Worm (Caenorhabditis elegans) whole organism, young adult: Measurements from ENCODE around the gene F01F1.14.

Experiments used
- D2030.7 ChIP-seq: fragments of 200-800 bp; sonication (Bioruptor generic); IDR thresholded peaks from 2 replicates; pipeline ENCODE4 v1.3.6; 2022; ENCODE audit warnings: missing genetic modification reagents, missing genetic modification characterization, missing compliant biosample characterization
- F10E7.11 ChIP-seq: sonication (generic microtip); optimal IDR thresholded peaks from 2 replicates; lab custom pipeline; 2017; ENCODE audit warnings: mild to moderate bottlenecking, missing genetic modification characterization, moderate library complexity, missing compliant biosample characterization
- F33H1.4 ChIP-seq: fragments of 200-800 bp; sonication (Bioruptor generic); IDR thresholded peaks from 2 replicates; pipeline ENCODE4 v1.3.6; 2022; ENCODE audit warnings: missing genetic modification reagents, missing genetic modification characterization, missing compliant biosample characterization
- F37B4.10 ChIP-seq: fragments of 200-800 bp; sonication (Bioruptor generic); IDR thresholded peaks from 2 replicates; pipeline ENCODE4 v1.3.6; 2022; ENCODE audit warnings: missing genetic modification characterization, missing compliant biosample characterization
- F39B2.1 ChIP-seq: fragments of 200-800 bp; sonication (Bioruptor generic); IDR thresholded peaks from 2 replicates; pipeline ENCODE4 v1.3.6; 2022; ENCODE audit warnings: missing genetic modification reagents, missing genetic modification characterization, missing compliant biosample characterization
- F52B5.7 ChIP-seq: sonication (generic microtip); optimal IDR thresholded peaks from 2 replicates; lab custom pipeline; 2016; ENCODE audit warnings: mild to moderate bottlenecking, missing genetic modification characterization, missing compliant biosample characterization
- F55B11.4 ChIP-seq: sonication (generic microtip); optimal IDR thresholded peaks from 2 replicates; lab custom pipeline; 2016; ENCODE audit warnings: missing compliant biosample characterization, missing genetic modification characterization, borderline replicate concordance; ENCODE audit not compliant: insufficient read depth
- K12H6.12 ChIP-seq: fragments of 200-800 bp; sonication (Bioruptor generic); optimal IDR thresholded peaks from 2 replicates; lab custom pipeline; 2018; ENCODE audit warnings: mild to moderate bottlenecking, missing genetic modification characterization, missing compliant biosample characterization
- T07F8.4 ChIP-seq: sonication (generic microtip); optimal IDR thresholded peaks from 2 replicates; lab custom pipeline; 2016; ENCODE audit warnings: mild to moderate bottlenecking, missing genetic modification characterization, moderate library complexity, missing compliant biosample characterization
- attf-6 ChIP-seq: fragments of 200-800 bp; sonication (Bioruptor generic); IDR thresholded peaks from 2 replicates; pipeline ENCODE4 v1.3.6; 2022; ENCODE audit warnings: missing genetic modification reagents, missing genetic modification characterization, missing compliant biosample characterization
- bed-2 ChIP-seq: fragments of 200-800 bp; sonication (Bioruptor generic); IDR thresholded peaks from 2 replicates; pipeline ENCODE4 v1.3.6; 2022; ENCODE audit warnings: missing genetic modification reagents, missing genetic modification characterization, missing compliant biosample characterization
- cebp-1 ChIP-seq, 2 experiments: fragments of 200-800 bp in 1 of 2; sonication (Bioruptor generic) in 1 of 2; sonication (generic microtip) in 1 of 2; IDR thresholded peaks in 1 of 2; optimal IDR thresholded peaks in 1 of 2; 2 replicates each; pipeline versions ENCODE4 v1.3.6 to Lab custom; 2017 to 2022; ENCODE audit warnings: missing compliant biosample characterization in 2 of 2, missing genetic modification characterization in 2 of 2, mild to moderate bottlenecking in 1 of 2, missing genetic modification reagents in 1 of 2, moderate library complexity in 1 of 2
- ceh-100 ChIP-seq: fragments of 200-800 bp; sonication (Bioruptor generic); IDR thresholded peaks from 2 replicates; pipeline ENCODE4 v1.3.6; 2022; ENCODE audit warnings: missing genetic modification reagents, missing genetic modification characterization, missing compliant biosample characterization
- ceh-79 ChIP-seq: sonication (generic microtip); optimal IDR thresholded peaks from 2 replicates; lab custom pipeline; 2017; ENCODE audit warnings: mild to moderate bottlenecking, missing genetic modification characterization, missing compliant biosample characterization
- dpl-1 ChIP-seq: fragments of 150-350 bp; optimal IDR thresholded peaks from 2 replicates; lab custom pipeline; 2014; ENCODE audit warnings: missing biosample characterization, missing genetic modification reagents, missing genetic modification characterization
- efl-1 ChIP-seq: fragments of 150-350 bp; optimal IDR thresholded peaks from 2 replicates; lab custom pipeline; 2014; ENCODE audit warnings: missing biosample characterization, missing genetic modification reagents, missing genetic modification characterization
- fkh-3 ChIP-seq: sonication (generic microtip); optimal IDR thresholded peaks from 2 replicates; lab custom pipeline; 2016; ENCODE audit warnings: mild to moderate bottlenecking, missing genetic modification characterization, missing compliant biosample characterization
- hlh-12 ChIP-seq: sonication (generic microtip); optimal IDR thresholded peaks from 2 replicates; lab custom pipeline; 2016; ENCODE audit warnings: missing genetic modification characterization, missing compliant biosample characterization
- hlh-26 ChIP-seq: fragments of 200-800 bp; sonication (Bioruptor generic); conservative IDR thresholded peaks from 2 replicates; pipeline ENCODE4 v1.3.6; 2022; ENCODE audit warnings: missing genetic modification reagents, missing genetic modification characterization, missing compliant biosample characterization
- hmg-1.2 ChIP-seq: fragments of 200-800 bp; sonication (Bioruptor generic); IDR thresholded peaks from 2 replicates; pipeline ENCODE4 v1.3.6; 2022; ENCODE audit warnings: missing genetic modification reagents, missing genetic modification characterization, missing compliant biosample characterization
- hmg-20 ChIP-seq: fragments of 200-800 bp; sonication (Bioruptor generic); IDR thresholded peaks from 2 replicates; pipeline ENCODE4 v1.3.6; 2022; ENCODE audit warnings: missing genetic modification reagents, missing genetic modification characterization, missing compliant biosample characterization
- hrde-1 ChIP-seq: sonication (generic microtip); optimal IDR thresholded peaks from 2 replicates; lab custom pipeline; 2016; ENCODE audit warnings: missing genetic modification characterization, mild to moderate bottlenecking, missing compliant biosample characterization, moderate library complexity, missing genotype, missing genetic modification reagents, borderline replicate concordance
- hsf-1 ChIP-seq: fragments of 200-800 bp; sonication (Bioruptor generic); IDR thresholded peaks from 2 replicates; pipeline ENCODE4 v1.3.6; 2022; ENCODE audit warnings: missing genetic modification reagents, missing genetic modification characterization, missing compliant biosample characterization
- let-526 ChIP-seq: fragments of 200-800 bp; sonication (Bioruptor generic); IDR thresholded peaks from 2 replicates; pipeline ENCODE4 v1.3.6; 2022; ENCODE audit warnings: missing genetic modification reagents, missing genetic modification characterization, missing compliant biosample characterization
- let-607 ChIP-seq, 2 experiments: fragments of 200-800 bp in 1 of 2; sonication (Bioruptor generic) in 1 of 2; sonication (generic microtip) in 1 of 2; optimal IDR thresholded peaks; 2 replicates each; lab custom pipeline; 2016 to 2018; ENCODE audit warnings: mild to moderate bottlenecking in 2 of 2, missing compliant biosample characterization in 2 of 2, missing genetic modification characterization in 2 of 2, moderate library complexity in 2 of 2, missing genotype in 1 of 2
- lin-26 ChIP-seq: fragments of 200-800 bp; sonication (Bioruptor generic); IDR thresholded peaks from 2 replicates; pipeline ENCODE4 v1.3.6; 2022; ENCODE audit warnings: missing genetic modification reagents, missing genetic modification characterization, missing compliant biosample characterization
- lin-35 ChIP-seq, 3 experiments: fragments of 150-350 bp in 2 of 3; sonication (generic microtip) in 1 of 3; optimal IDR thresholded peaks; 2 replicates each; lab custom pipeline; 2014 to 2018; ENCODE audit warnings: missing biosample characterization in 3 of 3, missing genetic modification characterization in 3 of 3, missing genetic modification reagents in 3 of 3
- lir-1 ChIP-seq: fragments of 200-800 bp; sonication (Bioruptor generic); conservative IDR thresholded peaks from 2 replicates; pipeline ENCODE4 v1.3.6; 2022; ENCODE audit warnings: missing genetic modification reagents, missing genetic modification characterization, missing compliant biosample characterization
- madf-3 ChIP-seq: fragments of 200-800 bp; sonication (Bioruptor generic); IDR thresholded peaks from 2 replicates; pipeline ENCODE4 v1.3.6; 2022; ENCODE audit warnings: missing genetic modification reagents, missing genetic modification characterization, missing compliant biosample characterization
- madf-6 ChIP-seq: fragments of 200-800 bp; sonication (Bioruptor generic); IDR thresholded peaks from 2 replicates; pipeline ENCODE4 v1.3.6; 2022; ENCODE audit warnings: missing genetic modification reagents, missing genetic modification characterization, missing compliant biosample characterization
- mcd-1 ChIP-seq: fragments of 200-800 bp; sonication (Bioruptor generic); IDR thresholded peaks from 2 replicates; pipeline ENCODE4 v1.3.6; 2022; ENCODE audit warnings: missing genetic modification reagents, missing genetic modification characterization, missing compliant biosample characterization
- nfyb-1 ChIP-seq: fragments of 200-800 bp; sonication (Bioruptor generic); IDR thresholded peaks from 2 replicates; pipeline ENCODE4 v1.3.6; 2022; ENCODE audit warnings: missing genetic modification reagents, missing genetic modification characterization, missing compliant biosample characterization
- nhr-80 ChIP-seq: sonication (generic microtip); optimal IDR thresholded peaks from 2 replicates; lab custom pipeline; 2016; ENCODE audit warnings: missing genetic modification characterization, missing compliant biosample characterization
- pbrm-1 ChIP-seq: fragments of 200-800 bp; sonication (Bioruptor generic); IDR thresholded peaks from 2 replicates; pipeline ENCODE4 v1.3.6; 2022; ENCODE audit warnings: missing genetic modification reagents, missing genetic modification characterization, missing compliant biosample characterization
- repo-1 ChIP-seq: sonication (generic microtip); optimal IDR thresholded peaks from 2 replicates; lab custom pipeline; 2017; ENCODE audit warnings: mild to moderate bottlenecking, missing genetic modification characterization, missing compliant biosample characterization
- sea-2 ChIP-seq: fragments of 200-800 bp; sonication (Bioruptor generic); IDR thresholded peaks from 2 replicates; pipeline ENCODE4 v1.3.6; 2022; ENCODE audit warnings: missing genetic modification characterization, missing compliant biosample characterization
- snpc-3.4 ChIP-seq: sonication (generic microtip); optimal IDR thresholded peaks from 2 replicates; lab custom pipeline; 2017; ENCODE audit warnings: missing genetic modification characterization, mild to moderate bottlenecking, missing compliant biosample characterization, antibody characterized with exemption, moderate library complexity, missing genotype, missing genetic modification reagents
- unc-130 ChIP-seq: sonication (generic microtip); optimal IDR thresholded peaks from 2 replicates; lab custom pipeline; 2016; ENCODE audit warnings: missing genetic modification reagents, missing genetic modification characterization, missing compliant biosample characterization
- ztf-22 ChIP-seq: fragments of 200-800 bp; sonication (Bioruptor generic); optimal IDR thresholded peaks from 2 replicates; lab custom pipeline; 2018; ENCODE audit warnings: mild to moderate bottlenecking, missing genetic modification characterization, moderate library complexity, missing compliant biosample characterization

F01F1.14 gene

ce11 chrIII:5853240-5853639 is 29.5 kb downstream of the F01F1.14 start, which contains the start of gene ddx-23 (continued):
- TF ChIP-seq snpc-3.4, result peak; percentile 69
- TF ChIP-seq F55B11.4 (tag; lab: Kevin White, UChicago), result no peak
- no peak for TF ChIP-seq sea-2 (GFP tag; lab: Robert Waterston, UW)
- no peak for TF ChIP-seq let-607 (tag; optimal IDR thresholded peaks at IDR 0.05; lab: Kevin White, UChicago)
- no peak for TF ChIP-seq F37B4.10
- TF ChIP-seq lin-26 (GFP tag; lab: Robert Waterston, UW), result peak; percentile 28; the same call in 1 of the 2 replicates
- TF ChIP-seq lin-35 (GFP tag; optimal IDR thresholded peaks at IDR 0.05; lab: Kevin White, UChicago), result peak in 1 of 3 experiments; percentile 61
- TF ChIP-seq cebp-1 (GFP tag; IDR thresholded peaks at IDR 0.05; lab: Robert Waterston, UW), result no peak
- TF ChIP-seq cebp-1 (tag; optimal IDR thresholded peaks at IDR 0.05; lab: Kevin White, UChicago), result peak; percentile 39
- no peak for TF ChIP-seq ztf-22
- TF ChIP-seq nfyb-1, result 0 out of 2 replicates have a peak, but pooled peaks have one; percentile 58
- no peak for TF ChIP-seq K12H6.12 (tag; lab: Kevin White, UChicago)
- TF ChIP-seq hmg-20 (GFP tag; lab: Robert Waterston, UW), result no peak
- peak; percentile 12 for TF ChIP-seq efl-1 (GFP tag; lab: Kevin White, UChicago)
- TF ChIP-seq pbrm-1, result 0 out of 2 replicates have a peak, but pooled peaks have one; percentile 37
- TF ChIP-seq unc-130 (GFP tag; lab: Kevin White, UChicago), result peak; percentile 30
- TF ChIP-seq F39B2.1, result peak; percentile 68; the same call in 1 of the 2 replicates
- TF ChIP-seq nhr-80 (tag; lab: Kevin White, UChicago), result no peak
- TF ChIP-seq hsf-1 (GFP tag; lab: Robert Waterston, UW), result no peak; the same call in 1 of the 2 replicates
- peak; percentile 62 for TF ChIP-seq repo-1 (tag; lab: Kevin White, UChicago)
- TF ChIP-seq hrde-1, result peak; percentile 6
- peak; percentile 8 for TF ChIP-seq dpl-1 (GFP tag; lab: Kevin White, UChicago)
- TF ChIP-seq F10E7.11 (tag; lab: Kevin White, UChicago), result peak; percentile 58
- no peak for TF ChIP-seq let-526 (GFP tag; lab: Robert Waterston, UW)
- TF ChIP-seq madf-6, result peak; percentile 68
- TF ChIP-seq bed-2 (GFP tag; lab: Robert Waterston, UW), result no peak
- TF ChIP-seq fkh-3, result no peak
- TF ChIP-seq D2030.7 (GFP tag; lab: Robert Waterston, UW), result no peak
- TF ChIP-seq F33H1.4, result peak; percentile 43; the same call in 1 of the 2 replicates
- TF ChIP-seq ceh-79 (tag; lab: Kevin White, UChicago), result peak; percentile 39
- peak; percentile 57 for TF ChIP-seq F52B5.7 (tag; lab: Kevin White, UChicago)
- no peak for TF ChIP-seq T07F8.4 (tag; lab: Kevin White, UChicago)
- TF ChIP-seq mcd-1, result no peak
- TF ChIP-seq hlh-12, result peak; percentile 28

- no peak for TF ChIP-seq lir-1 (GFP tag; lab: Robert Waterston, UW)
- no peak for TF ChIP-seq ceh-100
- no peak for TF ChIP-seq hmg-1.2 (GFP tag; lab: Robert Waterston, UW)
- no peak for TF ChIP-seq T07F8.4 (tag; lab: Kevin White, UChicago)
- TF ChIP-seq hlh-26 (GFP tag; lab: Robert Waterston, UW), result no peak
- TF ChIP-seq D2030.7 (GFP tag; lab: Robert Waterston, UW), result no peak
- no peak for TF ChIP-seq madf-3 (GFP tag; lab: Robert Waterston, UW)
- TF ChIP-seq attf-6 (GFP tag; lab: Robert Waterston, UW), result no peak
Observed at ce11 chrIII:5846412-5846811, 36.3 kb downstream of the F01F1.14 start.
